Fruit fly (Drosophila melanogaster) whole organism, embryonic: ENCODE measurements around the gene upd2.

Source experiments
- C15 ChIP-seq: fragments of 200-800 bp; sonication (Bioruptor generic); IDR thresholded peaks from 3 replicates; pipeline ENCODE4 v1.3.6; 2022; ENCODE audit warnings: missing biosample characterization, missing genetic modification characterization
- CG10431 ChIP-seq: fragments of 200-800 bp; sonication (Bioruptor generic); optimal IDR thresholded peaks from 3 replicates; lab custom pipeline; 2018; ENCODE audit warnings: missing biosample characterization, mild to moderate bottlenecking, missing genetic modification characterization
- CG11398 ChIP-seq: fragments of 200-800 bp; sonication (Bioruptor generic); optimal IDR thresholded peaks from 2 replicates; lab custom pipeline; 2016; ENCODE audit warnings: missing biosample characterization, missing genetic modification characterization
- CG12391 ChIP-seq: fragments of 200-800 bp; sonication (Bioruptor generic); optimal IDR thresholded peaks from 3 replicates; lab custom pipeline; 2018; ENCODE audit warnings: missing biosample characterization, mild to moderate bottlenecking, missing genetic modification characterization, moderate library complexity
- CG13894 ChIP-seq: fragments of 200-800 bp; sonication (Bioruptor generic); optimal IDR thresholded peaks from 3 replicates; lab custom pipeline; 2018; ENCODE audit warnings: missing biosample characterization, mild to moderate bottlenecking, missing genetic modification characterization, moderate library complexity
- CG15011 ChIP-seq: fragments of 200-800 bp; sonication (Bioruptor generic); optimal IDR thresholded peaks from 3 replicates; lab custom pipeline; 2018; ENCODE audit warnings: missing biosample characterization, mild to moderate bottlenecking, missing genetic modification characterization
- CG15514 ChIP-seq: fragments of 200-800 bp; sonication (Bioruptor generic); optimal IDR thresholded peaks from 3 replicates; lab custom pipeline; 2017; ENCODE audit warnings: missing biosample characterization, missing genetic modification characterization, mild to moderate bottlenecking, moderate library complexity, missing genetic modification reagents
- CG17612 ChIP-seq: fragments of 200-800 bp; sonication (Bioruptor generic); IDR thresholded peaks from 2 replicates; pipeline ENCODE4 v1.3.6; 2022; ENCODE audit warnings: missing biosample characterization, missing genetic modification characterization
- CG17802 ChIP-seq: fragments of 200-800 bp; sonication (Bioruptor generic); optimal IDR thresholded peaks from 2 replicates; lab custom pipeline; 2018; ENCODE audit warnings: missing biosample characterization, mild to moderate bottlenecking, missing genetic modification characterization, moderate library complexity
- CG2202 ChIP-seq: fragments of 200-800 bp; sonication (Bioruptor generic); optimal IDR thresholded peaks from 2 replicates; lab custom pipeline; 2018; ENCODE audit warnings: missing biosample characterization, mild to moderate bottlenecking, missing genetic modification characterization
- CG2875 ChIP-seq: fragments of 200-800 bp; sonication (Bioruptor generic); optimal IDR thresholded peaks from 2 replicates; lab custom pipeline; 2017; ENCODE audit warnings: missing biosample characterization, mild to moderate bottlenecking, missing genetic modification characterization, missing genetic modification reagents
- CG31441 ChIP-seq: fragments of 200-800 bp; sonication (Bioruptor generic); IDR thresholded peaks from 2 replicates; pipeline ENCODE4 v1.3.6; 2022; ENCODE audit warnings: missing biosample characterization, missing genetic modification characterization
- CG34422 ChIP-seq: fragments of 200-800 bp; sonication (Bioruptor generic); IDR thresholded peaks from 3 replicates; pipeline ENCODE4 v1.3.6; 2022; ENCODE audit warnings: missing biosample characterization, missing genetic modification characterization
- CG5953 ChIP-seq: fragments of 200-800 bp; sonication (Bioruptor generic); IDR thresholded peaks from 2 replicates; pipeline ENCODE4 v1.3.6; 2022; ENCODE audit warnings: missing biosample characterization, missing genetic modification characterization
- CG7271 ChIP-seq: fragments of 200-800 bp; sonication (Bioruptor generic); optimal IDR thresholded peaks from 2 replicates; lab custom pipeline; 2018; ENCODE audit warnings: missing biosample characterization, mild to moderate bottlenecking, missing genetic modification characterization, moderate library complexity
- CG7357 ChIP-seq: fragments of 200-800 bp; sonication (Bioruptor generic); IDR thresholded peaks from 3 replicates; pipeline ENCODE4 v1.3.6; 2022; ENCODE audit warnings: missing biosample characterization, missing genetic modification characterization
- CG7786 ChIP-seq: fragments of 200-800 bp; sonication (Bioruptor generic); optimal IDR thresholded peaks from 2 replicates; lab custom pipeline; 2016; ENCODE audit warnings: missing biosample characterization, missing genetic modification characterization
- CG8281 ChIP-seq: fragments of 200-800 bp; sonication (Bioruptor generic); optimal IDR thresholded peaks from 2 replicates; lab custom pipeline; 2018; ENCODE audit warnings: missing biosample characterization, mild to moderate bottlenecking, missing genetic modification characterization, moderate library complexity
- CG9215 ChIP-seq: fragments of 200-800 bp; sonication (Bioruptor generic); IDR thresholded peaks from 2 replicates; pipeline ENCODE4 v1.3.6; 2022; ENCODE audit warnings: missing biosample characterization, missing genetic modification characterization
- CTCF ChIP-seq: fragments of 200-800 bp; sonication (Bioruptor generic); optimal IDR thresholded peaks from 2 replicates; lab custom pipeline; 2017; ENCODE audit warnings: missing biosample characterization, mild to moderate bottlenecking, missing genetic modification characterization, moderate library complexity
- Dek ChIP-seq: fragments of 200-800 bp; sonication (Bioruptor generic); optimal IDR thresholded peaks from 3 replicates; lab custom pipeline; 2019; ENCODE audit warnings: missing biosample characterization, mild to moderate bottlenecking, missing genetic modification characterization, moderate library complexity
- Dfd ChIP-seq, 2 experiments: fragments of >200 bp; optimal IDR thresholded peaks; 2 replicates each; lab custom pipeline; 2017; ENCODE audit warnings: missing biosample characterization in 2 of 2, missing genetic modification characterization in 2 of 2
- Dref ChIP-seq: fragments of 200-800 bp; sonication (Bioruptor generic); IDR thresholded peaks from 2 replicates; pipeline ENCODE4 v1.3.6; 2022; ENCODE audit warnings: missing biosample characterization, missing genetic modification characterization
- H15 ChIP-seq: fragments of 200-800 bp; sonication (Bioruptor generic); IDR thresholded peaks from 3 replicates; pipeline ENCODE4 v1.3.6; 2022; ENCODE audit warnings: missing biosample characterization, missing genetic modification characterization
- HLH4C ChIP-seq: fragments of 200-800 bp; sonication (Bioruptor generic); IDR thresholded peaks from 3 replicates; pipeline ENCODE4 v1.3.6; 2022; ENCODE audit warnings: missing biosample characterization, missing genetic modification characterization; ENCODE audit not compliant: partially characterized antibody
- Hand ChIP-seq: fragments of 200-800 bp; sonication (Bioruptor generic); optimal IDR thresholded peaks from 2 replicates; lab custom pipeline; 2017; ENCODE audit warnings: mild to moderate bottlenecking, missing biosample characterization, missing genetic modification reagents, missing genetic modification characterization
- Hmr ChIP-seq: fragments of 200-800 bp; sonication (Bioruptor generic); optimal IDR thresholded peaks from 3 replicates; lab custom pipeline; 2017; ENCODE audit warnings: mild to moderate bottlenecking, missing biosample characterization, missing genetic modification reagents, missing genetic modification characterization
- Hsf ChIP-seq: fragments of 200-800 bp; sonication (Bioruptor generic); optimal IDR thresholded peaks from 3 replicates; lab custom pipeline; 2016; ENCODE audit warnings: missing biosample characterization, missing genetic modification characterization
- Lim3 ChIP-seq: fragments of 200-800 bp; sonication (Bioruptor generic); IDR thresholded peaks from 2 replicates; pipeline ENCODE4 v1.3.6; 2022; ENCODE audit warnings: missing biosample characterization, missing genetic modification characterization
- Lpt ChIP-seq: fragments of >200 bp; optimal IDR thresholded peaks from 2 replicates; lab custom pipeline; 2018; ENCODE audit warnings: missing biosample characterization, missing genetic modification characterization
- MTF-1 ChIP-seq: fragments of 200-800 bp; sonication (Bioruptor generic); optimal IDR thresholded peaks from 2 replicates; lab custom pipeline; 2018; ENCODE audit warnings: missing biosample characterization, mild to moderate bottlenecking, missing genetic modification characterization, borderline replicate concordance
- NK7.1 ChIP-seq: fragments of 200-800 bp; sonication (Bioruptor generic); optimal IDR thresholded peaks from 3 replicates; lab custom pipeline; 2016; ENCODE audit warnings: missing biosample characterization, missing genetic modification characterization
- Spps ChIP-seq: fragments of 200-800 bp; sonication (Bioruptor generic); optimal IDR thresholded peaks from 2 replicates; lab custom pipeline; 2018; ENCODE audit warnings: missing biosample characterization, mild to moderate bottlenecking, missing genetic modification characterization
- Sry-β ChIP-seq: fragments of 200-800 bp; sonication (Bioruptor generic); optimal IDR thresholded peaks from 2 replicates; lab custom pipeline; 2018; ENCODE audit warnings: missing biosample characterization, mild to moderate bottlenecking, missing genetic modification characterization, moderate library complexity
- ap ChIP-seq: fragments of 200-800 bp; sonication (Bioruptor generic); IDR thresholded peaks from 2 replicates; pipeline ENCODE4 v1.3.6; 2022; ENCODE audit warnings: missing biosample characterization, missing genetic modification characterization
- ase ChIP-seq: fragments of 200-800 bp; sonication (Bioruptor generic); IDR thresholded peaks from 3 replicates; pipeline ENCODE4 v1.3.6; 2022; ENCODE audit warnings: missing biosample characterization, missing genetic modification characterization
- dan ChIP-seq: fragments of 200-800 bp; sonication (Bioruptor generic); IDR thresholded peaks from 2 replicates; pipeline ENCODE4 v1.3.6; 2022; ENCODE audit warnings: missing biosample characterization, missing genetic modification characterization
- fd3F ChIP-seq: fragments of 200-800 bp; sonication (Bioruptor generic); optimal IDR thresholded peaks from 2 replicates; lab custom pipeline; 2018; ENCODE audit warnings: missing biosample characterization, mild to moderate bottlenecking, missing genetic modification characterization, moderate library complexity
- fd96Cb ChIP-seq: fragments of 200-800 bp; sonication (Bioruptor generic); optimal IDR thresholded peaks from 2 replicates; lab custom pipeline; 2018; ENCODE audit warnings: missing biosample characterization, mild to moderate bottlenecking, missing genetic modification characterization, moderate library complexity
- inv ChIP-seq: fragments of 200-800 bp; sonication (Bioruptor generic); IDR thresholded peaks from 2 replicates; pipeline ENCODE4 v1.3.6; 2022; ENCODE audit warnings: missing biosample characterization, missing genetic modification characterization; ENCODE audit not compliant: partially characterized antibody
- lola ChIP-seq, 3 experiments: fragments of >200 bp in 2 of 3; fragments of 200-800 bp in 1 of 3; sonication (Bioruptor generic) in 1 of 3; optimal IDR thresholded peaks; 2 replicates each; lab custom pipeline; 2017 to 2019; ENCODE audit warnings: missing biosample characterization in 3 of 3, missing genetic modification characterization in 3 of 3, mild to moderate bottlenecking in 1 of 3, moderate library complexity in 1 of 3
- nmo ChIP-seq: fragments of 200-800 bp; sonication (Bioruptor generic); optimal IDR thresholded peaks from 2 replicates; lab custom pipeline; 2018; ENCODE audit warnings: missing biosample characterization, mild to moderate bottlenecking, missing genetic modification characterization, moderate library complexity
- row ChIP-seq: fragments of 200-800 bp; sonication (Bioruptor generic); IDR thresholded peaks from 3 replicates; pipeline ENCODE4 v1.3.6; 2022; ENCODE audit warnings: missing biosample characterization, missing genetic modification characterization
- run ChIP-seq: fragments of 200-800 bp; sonication (Bioruptor generic); optimal IDR thresholded peaks from 3 replicates; lab custom pipeline; 2018; ENCODE audit warnings: missing biosample characterization, mild to moderate bottlenecking, missing genetic modification characterization
- scrt ChIP-seq: fragments of 200-800 bp; sonication (Bioruptor generic); optimal IDR thresholded peaks from 2 replicates; lab custom pipeline; 2018; ENCODE audit warnings: missing biosample characterization, mild to moderate bottlenecking, missing genetic modification characterization, moderate library complexity
- sens-2 ChIP-seq: fragments of 200-800 bp; sonication (Bioruptor generic); IDR thresholded peaks from 2 replicates; pipeline ENCODE4 v1.3.6; 2022; ENCODE audit warnings: missing biosample characterization, missing genetic modification characterization
- tna ChIP-seq: fragments of 200-800 bp; sonication (Bioruptor generic); IDR thresholded peaks from 2 replicates; pipeline ENCODE4 v1.3.6; 2022; ENCODE audit warnings: missing biosample characterization, missing genetic modification characterization; ENCODE audit not compliant: partially characterized antibody
- trh ChIP-seq: fragments of 200-800 bp; sonication (Bioruptor generic); optimal IDR thresholded peaks from 2 replicates; lab custom pipeline; 2016; ENCODE audit warnings: missing biosample characterization, missing genetic modification characterization
- unc-4 ChIP-seq: fragments of 200-800 bp; sonication (Bioruptor generic); IDR thresholded peaks from 2 replicates; pipeline ENCODE4 v1.3.6; 2022; ENCODE audit warnings: missing biosample characterization, missing genetic modification characterization; ENCODE audit not compliant: partially characterized antibody
- unpg ChIP-seq: fragments of 200-800 bp; sonication (Bioruptor generic); optimal IDR thresholded peaks from 3 replicates; lab custom pipeline; 2018; ENCODE audit warnings: missing biosample characterization, mild to moderate bottlenecking, missing genetic modification characterization, moderate library complexity
- zfh1 ChIP-seq: fragments of 200-800 bp; sonication (Bioruptor generic); IDR thresholded peaks from 3 replicates; pipeline ENCODE4 v1.3.6; 2022; ENCODE audit warnings: missing biosample characterization, missing genetic modification characterization

upd2 gene

DNA sequence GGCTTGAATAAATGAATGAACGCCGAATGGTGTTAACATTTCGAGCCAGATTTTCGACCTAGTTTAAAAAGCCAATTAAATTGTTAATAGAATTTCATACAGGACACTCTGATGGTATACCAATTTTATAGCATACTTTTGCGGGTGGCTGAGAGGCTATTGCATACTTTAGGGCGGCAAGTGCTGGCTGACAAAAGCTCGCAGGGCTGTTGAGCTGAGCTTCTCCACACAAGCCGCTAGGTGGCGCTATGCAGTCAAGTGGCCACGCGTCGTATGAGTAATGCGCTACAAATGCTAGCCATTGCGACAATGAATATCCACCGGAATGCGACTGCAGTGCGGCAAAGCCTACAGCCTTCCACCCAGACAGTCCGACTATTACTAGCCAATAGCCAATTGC is 3.8 kb downstream of the upd2 start (continued):
- TF ChIP-seq lola (GFP tag; optimal IDR thresholded peaks at IDR 0.05; lab: Kevin White, UChicago): no peak
- no peak for TF ChIP-seq CG9215 (GFP tag; lab: Robert Waterston, UW)
- TF ChIP-seq CG7271 (tag; lab: Kevin White, UChicago): no peak
- TF ChIP-seq C15 (GFP tag; lab: Robert Waterston, UW): no peak
- no peak for TF ChIP-seq Hand (GFP tag; lab: Kevin White, UChicago)
- peak; percentile 57; the same call in 2 of the 3 replicates for TF ChIP-seq zfh1
- no peak for TF ChIP-seq Dref (GFP tag; lab: Robert Waterston, UW)
- TF ChIP-seq NK7.1 (GFP tag; lab: Kevin White, UChicago): no peak
- no peak for TF ChIP-seq row (GFP tag; lab: Robert Waterston, UW)
- TF ChIP-seq Hsf (GFP tag; lab: Kevin White, UChicago): peak; percentile 35
- no peak for TF ChIP-seq Lpt (GFP tag; lab: Kevin White, UChicago)
- TF ChIP-seq CG5953 (GFP tag; lab: Robert Waterston, UW): no peak
- no peak for TF ChIP-seq unc-4 (GFP tag; lab: Robert Waterston, UW)
- 0 out of 3 replicates have a peak, but pooled peaks have one; percentile 8 for TF ChIP-seq HLH4C (GFP tag; lab: Robert Waterston, UW)
- no peak for TF ChIP-seq run (tag; lab: Kevin White, UChicago)
- TF ChIP-seq CG34422 (GFP tag; lab: Robert Waterston, UW): no peak
- TF ChIP-seq CG7357 (GFP tag; lab: Robert Waterston, UW): no peak
- peak; percentile 35 for TF ChIP-seq Hmr (GFP tag; lab: Kevin White, UChicago)
- no peak for TF ChIP-seq CG13894 (tag; lab: Kevin White, UChicago)
- TF ChIP-seq MTF-1 (GFP tag; lab: Kevin White, UChicago): no peak
- no peak for TF ChIP-seq Lim3 (GFP tag; lab: Robert Waterston, UW)
- TF ChIP-seq CG11398: no peak
- TF ChIP-seq CG8281 (tag; lab: Kevin White, UChicago): no peak
- peak; percentile 2 for TF ChIP-seq CG7786
- TF ChIP-seq unpg (GFP tag; lab: Kevin White, UChicago): no peak
- no peak for TF ChIP-seq CG12391 (tag; lab: Kevin White, UChicago)
- no peak for TF ChIP-seq trh
- no peak for TF ChIP-seq fd96Cb
- TF ChIP-seq H15 (GFP tag; lab: Robert Waterston, UW): no peak; the same call in 2 of the 3 replicates
- TF ChIP-seq CG15011 (GFP tag; lab: Kevin White, UChicago): no peak
- no peak for TF ChIP-seq CG10431 (GFP tag; lab: Kevin White, UChicago)
- TF ChIP-seq dan (GFP tag; lab: Robert Waterston, UW): no peak
- no peak for TF ChIP-seq Dek (tag; lab: Kevin White, UChicago)
- no peak for TF ChIP-seq Dfd (GFP tag; optimal IDR thresholded peaks at IDR 0.05; lab: Kevin White, UChicago)
- peak; percentile 18 for TF ChIP-seq nmo (GFP tag; lab: Kevin White, UChicago)
- no peak for TF ChIP-seq Spps
- TF ChIP-seq inv (GFP tag; lab: Robert Waterston, UW): no peak
- no peak for TF ChIP-seq scrt (GFP tag; lab: Kevin White, UChicago)
- no peak for TF ChIP-seq ap (GFP tag; lab: Robert Waterston, UW)
- TF ChIP-seq CG31441 (GFP tag; lab: Robert Waterston, UW): no peak
- TF ChIP-seq CG17802 (tag; lab: Kevin White, UChicago): no peak
- no peak for TF ChIP-seq fd3F (GFP tag; lab: Kevin White, UChicago)
- no peak for TF ChIP-seq tna (GFP tag; lab: Robert Waterston, UW)
- 0 out of 2 replicates have a peak, but pooled peaks have one; percentile 30 for TF ChIP-seq CG17612 (GFP tag; lab: Robert Waterston, UW)
- no peak for TF ChIP-seq sens-2 (GFP tag; lab: Robert Waterston, UW)
- TF ChIP-seq CG2875 (GFP tag; lab: Kevin White, UChicago): no peak
- TF ChIP-seq CG15514 (GFP tag; lab: Kevin White, UChicago): no peak
- peak; percentile 56; the same call in 1 of the 3 replicates for TF ChIP-seq ase
- TF ChIP-seq CG2202 (tag; lab: Kevin White, UChicago): no peak
- TF ChIP-seq Sry-β (GFP tag; lab: Kevin White, UChicago): no peak
- TF ChIP-seq CTCF (GFP tag; lab: Kevin White, UChicago): peak; percentile 94
